Fruit fly (Drosophila melanogaster): ENCODE data around the gene Rac1.

dm6 chr3L:1302950-1303352, 468 bp upstream of the Rac1 start:
- no peak for TF ChIP-seq CG12071 (GFP tag; optimal IDR thresholded peaks at IDR 0.05)
- no peak for TF ChIP-seq CG31441 (GFP tag; IDR thresholded peaks at IDR 0.05)
- no peak for TF ChIP-seq CG11085 (GFP tag; IDR thresholded peaks at IDR 0.05)
- no peak for TF ChIP-seq CG8478 (optimal IDR thresholded peaks at IDR 0.05)
- TF ChIP-seq ase (GFP tag; IDR thresholded peaks at IDR 0.05) = no peak

Data from whole organism, embryonic.